Fruit fly (Drosophila melanogaster): ENCODE measurements around the gene CG5984.

The CG5984 gene

DNA sequence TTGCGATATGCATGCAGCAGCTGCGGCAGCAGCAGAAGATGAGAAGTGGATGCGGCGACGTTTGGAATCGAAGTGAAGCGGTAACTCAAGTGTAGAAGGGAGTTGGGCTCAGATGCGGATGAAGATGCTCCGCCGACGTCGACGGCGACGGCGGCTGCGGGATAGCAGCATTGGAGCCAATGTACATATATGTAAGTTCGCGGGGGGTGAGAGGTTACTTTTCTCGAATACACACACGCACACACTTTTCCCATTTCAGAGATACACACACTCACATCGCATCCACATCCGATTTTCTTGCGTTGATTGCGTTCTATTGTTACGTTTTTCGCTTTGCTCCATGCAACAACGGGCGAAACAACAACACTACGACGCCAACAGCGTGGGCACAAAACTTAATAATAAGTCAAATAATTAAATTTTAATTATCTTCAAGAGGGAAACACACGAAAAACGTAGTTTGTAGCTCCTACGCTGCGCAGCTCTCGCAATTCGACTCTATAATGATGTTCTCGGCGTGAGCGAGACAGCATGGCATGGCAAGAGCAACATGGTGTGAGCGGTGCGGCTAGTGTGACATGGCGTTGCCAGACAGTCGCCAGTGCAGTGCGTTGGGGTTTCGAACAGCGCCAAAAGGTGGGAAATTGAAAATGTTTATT is 2.9 kb downstream of the CG5984 start, which contains the start of gene CG18766 (continued):
- TF ChIP-seq CG1792 (GFP tag; optimal IDR thresholded peaks at IDR 0.05) (peak; percentile 5), Adf1 (GFP tag; IDR thresholded peaks at IDR 0.05) (peak; percentile 66), gsb-n (tag; optimal IDR thresholded peaks at IDR 0.05) (peak; percentile 5), CG6683 (GFP tag; optimal IDR thresholded peaks at IDR 0.05) (no peak), repo (GFP tag; optimal IDR thresholded peaks at IDR 0.05) (peak; percentile 9), z (GFP tag; IDR thresholded peaks at IDR 0.05) (no peak), CG30020 (tag; optimal IDR thresholded peaks at IDR 0.05) (no peak), zfh1 (GFP tag; IDR thresholded peaks at IDR 0.05) (0 out of 3 replicates have a peak, but pooled peaks have one; percentile 38), CG9876 (GFP tag; optimal IDR thresholded peaks at IDR 0.05) (peak; percentile 3), CG17912 (GFP tag; optimal IDR thresholded peaks at IDR 0.05) (no peak), CG8944 (GFP tag; optimal IDR thresholded peaks at IDR 0.05) (peak; percentile 2), gfzf (GFP tag; optimal IDR thresholded peaks at IDR 0.05) (peak; percentile 30), vvl (GFP tag; IDR thresholded peaks at IDR 0.05) (peak; percentile 53), CG4820 (GFP tag; optimal IDR thresholded peaks at IDR 0.05) (peak; percentile 4), CG1832 (GFP tag; optimal IDR thresholded peaks at IDR 0.05) (peak; percentile 98), CG18764 (GFP tag; optimal IDR thresholded peaks at IDR 0.05) (no peak), Tbp (GFP tag; optimal IDR thresholded peaks at IDR 0.05) (no peak), zen2 (GFP tag; IDR thresholded peaks at IDR 0.05; ENCODE audit: partially characterized antibody) (no peak), CG2199 (GFP tag; IDR thresholded peaks at IDR 0.05) (peak; percentile 70; the same call in 1 of the 3 replicates), tll (GFP tag; optimal IDR thresholded peaks at IDR 0.05) (peak in 1 of 2 experiments; percentile 47), E2f2 (GFP tag; IDR thresholded peaks at IDR 0.05) (peak; percentile 92), bsh (GFP tag; optimal IDR thresholded peaks at IDR 0.05) (no peak), sr (GFP tag; IDR thresholded peaks at IDR 0.05) (0 out of 3 replicates have a peak, but pooled peaks have one; percentile 44), CG17802 (tag; optimal IDR thresholded peaks at IDR 0.05) (no peak), Drgx (GFP tag; IDR thresholded peaks at IDR 0.05) (peak; percentile 10; the same call in 1 of the 2 replicates), CG1603 (tag; optimal IDR thresholded peaks at IDR 0.05) (peak; percentile 79), Ptx1 (GFP tag; IDR thresholded peaks at IDR 0.05) (peak; percentile 28; the same call in 1 of the 2 replicates), dpn (GFP tag; optimal IDR thresholded peaks at IDR 0.05) (peak in 1 of 2 experiments; percentile 10), CG15514 (GFP tag; optimal IDR thresholded peaks at IDR 0.05) (peak; percentile 64), psq (GFP tag; optimal IDR thresholded peaks at IDR 0.05) (no peak), hb (GFP tag; IDR thresholded peaks at IDR 0.05; ENCODE audit: partially characterized antibody) (0 out of 3 replicates have a peak, but pooled peaks have one; percentile 20), Dp (GFP tag; optimal IDR thresholded peaks at IDR 0.05) (peak; percentile 81), CG14710 (tag; optimal IDR thresholded peaks at IDR 0.05) (peak; percentile 12), Ets97D (GFP tag; optimal IDR thresholded peaks at IDR 0.05) (peak; percentile 61), CG13624 (GFP tag; optimal IDR thresholded peaks at IDR 0.05) (peak; percentile 71), CG8478 (optimal IDR thresholded peaks at IDR 0.05) (peak; percentile 99), D (optimal IDR thresholded peaks at IDR 0.05) (peak; percentile 23), D (GFP tag; optimal IDR thresholded peaks at IDR 0.05) (no peak), Pdp1 (GFP tag; optimal IDR thresholded peaks at IDR 0.05) (peak in 1 of 2 experiments; percentile 57), CTCF (GFP tag; optimal IDR thresholded peaks at IDR 0.05) (peak; percentile 73), CHES-1-like (GFP tag; optimal IDR thresholded peaks at IDR 0.05) (peak; percentile 51), CG7987 (GFP tag; optimal IDR thresholded peaks at IDR 0.05) (peak; percentile 6), exex (tag; optimal IDR thresholded peaks at IDR 0.05) (peak; percentile 30), Fer2 (tag; optimal IDR thresholded peaks at IDR 0.05) (no peak), ftz-f1 (GFP tag; optimal IDR thresholded peaks at IDR 0.05) (peak; percentile 69), fu2 (GFP tag; optimal IDR thresholded peaks at IDR 0.05) (peak; percentile 15), slbo (GFP tag; IDR thresholded peaks at IDR 0.05) (peak; percentile 61), CG4730 (GFP tag; IDR thresholded peaks at IDR 0.05) (no peak), sd (tag; optimal IDR thresholded peaks at IDR 0.05) (no peak), MTF-1 (GFP tag; optimal IDR thresholded peaks at IDR 0.05; ENCODE audit: borderline replicate concordance) (no peak)
